Worm (Caenorhabditis elegans): ENCODE data around the gene cest-7.

cest-7 gene

ce11 chrX:12235388-12235787 is 5.6 kb downstream of the cest-7 start, which contains the start of gene C23H4.6:
TSS of gene C23H4.6 (plus strand) at chrX:12235606.
- TF ChIP-seq ztf-3 (GFP tag; optimal IDR thresholded peaks at IDR 0.05): no peak
- no peak for TF ChIP-seq sdz-38 (tag; optimal IDR thresholded peaks at IDR 0.05)
- no peak for TF ChIP-seq F57C9.4 (tag; optimal IDR thresholded peaks at IDR 0.05)
- no peak for TF ChIP-seq dox-1 (GFP tag; IDR thresholded peaks at IDR 0.05)
- TF ChIP-seq ztf-6 (GFP tag; IDR thresholded peaks at IDR 0.05): no peak
- no peak for TF ChIP-seq lin-35 (GFP tag; optimal IDR thresholded peaks at IDR 0.05)
- no peak for TF ChIP-seq Y53G8AR.9 (GFP tag; conservative IDR thresholded peaks at IDR 0.05)
- no peak for TF ChIP-seq nhr-90 (tag; optimal IDR thresholded peaks at IDR 0.05)
- no peak for TF ChIP-seq ztf-18 (tag; optimal IDR thresholded peaks at IDR 0.05)
- TF ChIP-seq unc-62 (GFP tag; optimal IDR thresholded peaks at IDR 0.05): no peak
- no peak for TF ChIP-seq F52B5.7 (tag; optimal IDR thresholded peaks at IDR 0.05)
- TF ChIP-seq nhr-27 (tag; optimal IDR thresholded peaks at IDR 0.05): no peak
- TF ChIP-seq madf-8 (GFP tag; conservative IDR thresholded peaks at IDR 0.05): no peak

DNA sequence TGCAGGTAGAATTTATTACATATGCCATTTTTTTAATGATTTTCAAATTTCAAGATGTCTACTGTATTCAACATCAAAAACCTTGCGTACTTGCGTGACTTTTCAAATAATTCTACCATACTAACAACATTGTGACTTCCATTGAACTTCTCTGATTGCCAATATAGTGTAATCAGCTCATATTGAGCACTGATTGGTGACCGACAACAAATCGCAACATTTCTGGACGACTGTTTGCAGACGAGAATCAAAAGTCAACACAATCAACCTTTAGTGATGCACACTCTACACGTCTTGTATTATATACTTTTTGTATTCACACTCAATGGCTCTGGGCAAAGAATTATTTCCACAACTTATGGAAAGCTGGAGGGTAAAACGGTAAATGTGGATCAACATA is 11.7 kb downstream of the cest-7 start, which contains the start of gene cest-3:
Gene cest-3 (plus strand): TSS at position 190 of the 400 bp plus-strand sequence.
- TF ChIP-seq C17E4.6 (GFP tag; IDR thresholded peaks at IDR 0.05): no peak
- TF ChIP-seq nhr-80 (tag; optimal IDR thresholded peaks at IDR 0.05): peak; percentile 68

ce11 chrX:12242902-12243301 is 13.2 kb downstream of the cest-7 start:
- no peak for TF ChIP-seq lin-40 (tag; optimal IDR thresholded peaks at IDR 0.05)
- TF ChIP-seq nhr-80 (tag; optimal IDR thresholded peaks at IDR 0.05): peak; percentile 82

ce11 chrX:12248140-12248539 is 18.4 kb downstream of the cest-7 start:
- no peak for TF ChIP-seq him-1 (tag; optimal IDR thresholded peaks at IDR 0.05)
- TF ChIP-seq hsf-1 (GFP tag; IDR thresholded peaks at IDR 0.05): no peak

ce11 chrX:12252189-12252588 is 22.4 kb downstream of the cest-7 start:
- TF ChIP-seq pbrm-1 (GFP tag; IDR thresholded peaks at IDR 0.05): no peak
- TF ChIP-seq tlf-1 (GFP tag; optimal IDR thresholded peaks at IDR 0.05): no peak
- no peak for TF ChIP-seq bed-1 (GFP tag; IDR thresholded peaks at IDR 0.05)
- no peak for TF ChIP-seq attf-5 (GFP tag; optimal IDR thresholded peaks at IDR 0.05)
- no peak for TF ChIP-seq F33H1.4 (GFP tag; IDR thresholded peaks at IDR 0.05)
- TF ChIP-seq die-1 (tag; optimal IDR thresholded peaks at IDR 0.05): no peak
- no peak for TF ChIP-seq sptf-2 (GFP tag; optimal IDR thresholded peaks at IDR 0.05)
- TF ChIP-seq dpl-1 (GFP tag; optimal IDR thresholded peaks at IDR 0.05): no peak
- no peak for TF ChIP-seq B0261.1 (tag; optimal IDR thresholded peaks at IDR 0.05)
- no peak for TF ChIP-seq hsf-1 (GFP tag; IDR thresholded peaks at IDR 0.05)
- no peak for TF ChIP-seq sdz-38 (tag; optimal IDR thresholded peaks at IDR 0.05)
- TF ChIP-seq lsl-1 (GFP tag; optimal IDR thresholded peaks at IDR 0.05): no peak
- TF ChIP-seq unc-130 (GFP tag; optimal IDR thresholded peaks at IDR 0.05): no peak
- TF ChIP-seq lin-26 (GFP tag; IDR thresholded peaks at IDR 0.05): no peak
- no peak for TF ChIP-seq D2030.7 (GFP tag; IDR thresholded peaks at IDR 0.05)
- TF ChIP-seq attf-3 (GFP tag; conservative IDR thresholded peaks at IDR 0.05): no peak
- TF ChIP-seq cebp-1 (GFP tag; IDR thresholded peaks at IDR 0.05): no peak
- TF ChIP-seq cebp-1 (tag; optimal IDR thresholded peaks at IDR 0.05): no peak
- TF ChIP-seq ekl-4 (GFP tag; IDR thresholded peaks at IDR 0.05): no peak
- TF ChIP-seq hlh-12 (tag; optimal IDR thresholded peaks at IDR 0.05): no peak

Measured in whole organism, young adult.